Fruit fly (Drosophila melanogaster) whole organism, embryonic: ENCODE measurements around the gene Phyhd1.
A peak's percentile ranks its signal among the peaks of the same experiment; 100 is the strongest.

ENCODE experiments used
- Aef1 ChIP-seq: fragments of 200-800 bp; sonication (Bioruptor generic); IDR thresholded peaks from 3 replicates; pipeline ENCODE4 v1.3.6; 2022; ENCODE audit warnings: missing biosample characterization, missing genetic modification characterization
- Atf6 ChIP-seq: fragments of 200-800 bp; sonication (Bioruptor generic); IDR thresholded peaks from 2 replicates; pipeline ENCODE4 v1.3.6; 2022; ENCODE audit warnings: missing biosample characterization, missing genetic modification characterization
- BEAF-32 ChIP-seq: fragments of 200-800 bp; sonication (Bioruptor generic); optimal IDR thresholded peaks from 3 replicates; lab custom pipeline; 2017; ENCODE audit warnings: missing biosample characterization, missing genetic modification characterization, mild to moderate bottlenecking, moderate library complexity, missing genetic modification reagents
- Blimp-1 ChIP-seq: fragments of 200-800 bp; sonication (Bioruptor generic); optimal IDR thresholded peaks from 3 replicates; lab custom pipeline; 2018; ENCODE audit warnings: missing biosample characterization, missing genetic modification characterization, mild to moderate bottlenecking, moderate library complexity, missing genetic modification reagents
- CG10274 ChIP-seq: fragments of 200-800 bp; sonication (Bioruptor generic); optimal IDR thresholded peaks from 3 replicates; lab custom pipeline; 2017; ENCODE audit warnings: missing biosample characterization, mild to moderate bottlenecking, missing genetic modification characterization
- CG11085 ChIP-seq: fragments of 200-800 bp; sonication (Bioruptor generic); IDR thresholded peaks from 2 replicates; pipeline ENCODE4 v1.3.6; 2022; ENCODE audit warnings: missing biosample characterization, missing genetic modification characterization
- CG12299 ChIP-seq: fragments of 200-800 bp; sonication (Bioruptor generic); optimal IDR thresholded peaks from 2 replicates; lab custom pipeline; 2018; ENCODE audit warnings: missing biosample characterization, mild to moderate bottlenecking, missing genetic modification characterization
- CG13296 ChIP-seq: fragments of 200-800 bp; sonication (Bioruptor generic); optimal IDR thresholded peaks from 3 replicates; lab custom pipeline; 2018; ENCODE audit warnings: missing biosample characterization, mild to moderate bottlenecking, missing genetic modification characterization
- CG2202 ChIP-seq: fragments of 200-800 bp; sonication (Bioruptor generic); optimal IDR thresholded peaks from 2 replicates; lab custom pipeline; 2018; ENCODE audit warnings: missing biosample characterization, mild to moderate bottlenecking, missing genetic modification characterization
- CG3163 ChIP-seq: fragments of 200-800 bp; sonication (Bioruptor generic); optimal IDR thresholded peaks from 3 replicates; lab custom pipeline; 2016; ENCODE audit warnings: missing biosample characterization, missing genetic modification characterization
- CG32532 ChIP-seq: fragments of 200-800 bp; sonication (Bioruptor generic); IDR thresholded peaks from 2 replicates; pipeline ENCODE4 v1.3.6; 2022; ENCODE audit warnings: missing biosample characterization, missing genetic modification characterization
- CG3995 ChIP-seq: fragments of 200-800 bp; sonication (Bioruptor generic); optimal IDR thresholded peaks from 3 replicates; lab custom pipeline; 2016; ENCODE audit warnings: missing biosample characterization, missing genetic modification characterization
- CG4707 ChIP-seq: fragments of 200-800 bp; sonication (Bioruptor generic); optimal IDR thresholded peaks from 2 replicates; lab custom pipeline; 2018; ENCODE audit warnings: missing biosample characterization, mild to moderate bottlenecking, missing genetic modification characterization, moderate library complexity
- CG4730 ChIP-seq: fragments of 200-800 bp; sonication (Bioruptor generic); IDR thresholded peaks from 2 replicates; pipeline ENCODE4 v1.3.6; 2022; ENCODE audit warnings: missing biosample characterization, missing genetic modification characterization
- CG5953 ChIP-seq: fragments of 200-800 bp; sonication (Bioruptor generic); IDR thresholded peaks from 2 replicates; pipeline ENCODE4 v1.3.6; 2022; ENCODE audit warnings: missing biosample characterization, missing genetic modification characterization
- CG6254 ChIP-seq: fragments of 200-800 bp; sonication (Bioruptor generic); optimal IDR thresholded peaks from 3 replicates; lab custom pipeline; 2017; ENCODE audit warnings: mild to moderate bottlenecking, missing biosample characterization, missing genetic modification reagents, missing genetic modification characterization
- CG6689 ChIP-seq: fragments of 200-800 bp; sonication (Bioruptor generic); IDR thresholded peaks from 2 replicates; pipeline ENCODE4 v1.3.6; 2022; ENCODE audit warnings: missing biosample characterization, missing genetic modification characterization
- CG6813 ChIP-seq: fragments of 200-800 bp; sonication (Bioruptor generic); optimal IDR thresholded peaks from 2 replicates; lab custom pipeline; 2017; ENCODE audit warnings: missing biosample characterization, missing genetic modification characterization, mild to moderate bottlenecking, moderate library complexity, missing genetic modification reagents
- CG9437 ChIP-seq: fragments of 200-800 bp; sonication (Bioruptor generic); optimal IDR thresholded peaks from 2 replicates; lab custom pipeline; 2018; ENCODE audit warnings: missing biosample characterization, mild to moderate bottlenecking, missing genetic modification characterization
- CG9797 ChIP-seq: fragments of 200-800 bp; sonication (Bioruptor generic); optimal IDR thresholded peaks from 3 replicates; lab custom pipeline; 2018; ENCODE audit warnings: missing biosample characterization, mild to moderate bottlenecking, missing genetic modification characterization
- Chrac-16 ChIP-seq: fragments of 200-800 bp; sonication (Bioruptor generic); optimal IDR thresholded peaks from 3 replicates; lab custom pipeline; 2016; ENCODE audit warnings: missing biosample characterization, missing genetic modification characterization
- D ChIP-seq, 2 experiments: fragments of 200-800 bp in 1 of 2; fragments of >200 bp in 1 of 2; sonication (Bioruptor generic) in 1 of 2; optimal IDR thresholded peaks; 2 replicates in 1 of 2; 3 replicates in 1 of 2; lab custom pipeline; 2017; ENCODE audit warnings: mild to moderate bottlenecking in 1 of 2, missing biosample characterization in 1 of 2, missing genetic modification characterization in 1 of 2, missing genetic modification reagents in 1 of 2
- Drgx ChIP-seq: fragments of 200-800 bp; sonication (Bioruptor generic); IDR thresholded peaks from 2 replicates; pipeline ENCODE4 v1.3.6; 2022; ENCODE audit warnings: missing biosample characterization, missing genetic modification characterization
- E2f1 ChIP-seq: fragments of 200-800 bp; sonication (Bioruptor generic); IDR thresholded peaks from 2 replicates; pipeline ENCODE4 v1.3.6; 2022; ENCODE audit warnings: missing biosample characterization, missing genetic modification characterization
- Elba2 ChIP-seq: fragments of 200-800 bp; sonication (Bioruptor generic); optimal IDR thresholded peaks from 3 replicates; lab custom pipeline; 2016; ENCODE audit warnings: missing biosample characterization, missing genetic modification characterization
- HLH4C ChIP-seq: fragments of 200-800 bp; sonication (Bioruptor generic); IDR thresholded peaks from 3 replicates; pipeline ENCODE4 v1.3.6; 2022; ENCODE audit warnings: missing biosample characterization, missing genetic modification characterization; ENCODE audit not compliant: partially characterized antibody
- Lhr ChIP-seq: fragments of 200-800 bp; sonication (Bioruptor generic); optimal IDR thresholded peaks from 3 replicates; lab custom pipeline; 2017; ENCODE audit warnings: mild to moderate bottlenecking, missing biosample characterization, missing genetic modification reagents, missing genetic modification characterization
- Neu2 ChIP-seq: fragments of 200-800 bp; sonication (Bioruptor generic); optimal IDR thresholded peaks from 3 replicates; lab custom pipeline; 2016; ENCODE audit warnings: missing biosample characterization, missing genetic modification characterization, borderline replicate concordance
- Ptx1 ChIP-seq: fragments of 200-800 bp; sonication (Bioruptor generic); IDR thresholded peaks from 2 replicates; pipeline ENCODE4 v1.3.6; 2022; ENCODE audit warnings: missing biosample characterization, missing genetic modification characterization
- Sin3A ChIP-seq: fragments of >200 bp; optimal IDR thresholded peaks from 2 replicates; lab custom pipeline; 2018
- Stat92E ChIP-seq, 3 experiments: fragments of >200 bp in 2 of 3; fragments of 200-800 bp in 1 of 3; sonication (Bioruptor generic) in 1 of 3; optimal IDR thresholded peaks; 2 replicates each; lab custom pipeline; 2017 to 2019; ENCODE audit warnings: missing biosample characterization in 3 of 3, missing genetic modification characterization in 3 of 3, mild to moderate bottlenecking in 1 of 3, moderate library complexity in 1 of 3
- Taf1 ChIP-seq: fragments of 200-800 bp; sonication (Bioruptor generic); IDR thresholded peaks from 2 replicates; pipeline ENCODE4 v1.3.6; 2022; ENCODE audit warnings: missing biosample characterization, missing genetic modification characterization
- amos ChIP-seq: fragments of 200-800 bp; sonication (Bioruptor generic); IDR thresholded peaks from 2 replicates; pipeline ENCODE4 v1.3.6; 2022; ENCODE audit warnings: missing biosample characterization, missing genetic modification characterization; ENCODE audit not compliant: partially characterized antibody
- az2 ChIP-seq: fragments of 200-800 bp; sonication (Bioruptor generic); optimal IDR thresholded peaks from 3 replicates; lab custom pipeline; 2016; ENCODE audit warnings: missing biosample characterization, missing genetic modification characterization
- bab2 ChIP-seq: fragments of 200-800 bp; sonication (Bioruptor generic); optimal IDR thresholded peaks from 2 replicates; lab custom pipeline; 2016; ENCODE audit warnings: missing biosample characterization, missing genetic modification characterization
- br ChIP-seq: fragments of >200 bp; optimal IDR thresholded peaks from 2 replicates; lab custom pipeline; 2017
- chif ChIP-seq, 2 experiments: fragments of 200-800 bp; sonication (Bioruptor generic); optimal IDR thresholded peaks; 3 replicates each; lab custom pipeline; 2016; ENCODE audit warnings: missing biosample characterization in 2 of 2, missing genetic modification characterization in 2 of 2
- cwo ChIP-seq: fragments of 200-800 bp; sonication (Bioruptor generic); optimal IDR thresholded peaks from 3 replicates; lab custom pipeline; 2017; ENCODE audit warnings: missing biosample characterization, missing genetic modification characterization, mild to moderate bottlenecking, moderate library complexity, missing genetic modification reagents
- da ChIP-seq: fragments of 200-800 bp; sonication (Bioruptor generic); optimal IDR thresholded peaks from 2 replicates; lab custom pipeline; 2016; ENCODE audit warnings: missing biosample characterization, missing genetic modification characterization
- dati ChIP-seq: fragments of 200-800 bp; sonication (Bioruptor generic); IDR thresholded peaks from 2 replicates; pipeline ENCODE4 v1.3.6; 2022; ENCODE audit warnings: missing biosample characterization, missing genetic modification characterization
- dimm ChIP-seq: fragments of 200-800 bp; sonication (Bioruptor generic); IDR thresholded peaks from 2 replicates; pipeline ENCODE4 v1.3.6; 2022; ENCODE audit warnings: missing biosample characterization, missing genetic modification characterization
- grn ChIP-seq: fragments of 200-800 bp; sonication (Bioruptor generic); optimal IDR thresholded peaks from 3 replicates; lab custom pipeline; 2017; ENCODE audit warnings: missing biosample characterization, missing genetic modification characterization
- insv ChIP-seq, 2 experiments: fragments of 200-800 bp; sonication (Bioruptor generic); optimal IDR thresholded peaks; 3 replicates each; lab custom pipeline; 2016 to 2018; ENCODE audit warnings: missing biosample characterization in 2 of 2, missing genetic modification characterization in 2 of 2
- kay ChIP-seq: fragments of 200-800 bp; sonication (Bioruptor generic); optimal IDR thresholded peaks from 2 replicates; lab custom pipeline; 2016; ENCODE audit warnings: missing biosample characterization, missing genetic modification characterization
- kni ChIP-seq: fragments of 200-800 bp; sonication (Bioruptor generic); optimal IDR thresholded peaks from 3 replicates; lab custom pipeline; 2017; ENCODE audit warnings: mild to moderate bottlenecking, missing biosample characterization, missing genetic modification reagents, missing genetic modification characterization
- pan ChIP-seq, 4 experiments: fragments of >200 bp in 3 of 4; fragments of 200-800 bp in 1 of 4; sonication (Bioruptor generic) in 1 of 4; optimal IDR thresholded peaks in 3 of 4; IDR thresholded peaks in 1 of 4; 2 replicates each; pipeline versions ENCODE4 v1.3.6 to Lab custom; 2017 to 2022; ENCODE audit warnings: missing biosample characterization in 2 of 4, missing genetic modification characterization in 2 of 4, mixed read lengths in 1 of 4
- pho ChIP-seq: fragments of 200-800 bp; sonication (Bioruptor generic); optimal IDR thresholded peaks from 2 replicates; lab custom pipeline; 2016; ENCODE audit warnings: missing biosample characterization, missing genetic modification characterization
- pzg ChIP-seq: fragments of 200-800 bp; sonication (Bioruptor generic); optimal IDR thresholded peaks from 3 replicates; lab custom pipeline; 2018; ENCODE audit warnings: missing biosample characterization, mild to moderate bottlenecking, missing genetic modification characterization, moderate library complexity
- sob ChIP-seq: fragments of 200-800 bp; sonication (Bioruptor generic); IDR thresholded peaks from 2 replicates; pipeline ENCODE4 v1.3.6; 2022; ENCODE audit warnings: missing biosample characterization, missing genetic modification characterization
- stc ChIP-seq: fragments of 200-800 bp; sonication (Bioruptor generic); IDR thresholded peaks from 2 replicates; pipeline ENCODE4 v1.3.6; 2022; ENCODE audit warnings: missing biosample characterization, missing genetic modification characterization
- vfl ChIP-seq: fragments of 200-800 bp; sonication (Bioruptor generic); optimal IDR thresholded peaks from 2 replicates; lab custom pipeline; 2016; ENCODE audit warnings: missing biosample characterization, missing genetic modification characterization

Phyhd1 gene

dm6 chr3R:10636028-10636427 lies 44.7 kb downstream of the Phyhd1 start (continued):
- no peak for TF ChIP-seq CG9437 (GFP tag; lab: Kevin White, UChicago)
- no peak for TF ChIP-seq Taf1 (GFP tag; lab: Robert Waterston, UW)
- TF ChIP-seq CG6254 (GFP tag; lab: Kevin White, UChicago) = peak; percentile 10
- peak; percentile 5 for TF ChIP-seq CG2202 (tag; lab: Kevin White, UChicago)
- TF ChIP-seq vfl (GFP tag; lab: Kevin White, UChicago) = no peak
- no peak for TF ChIP-seq pho (GFP tag; lab: Kevin White, UChicago)
- no peak for TF ChIP-seq CG5953
- 0 out of 2 replicates have a peak, but pooled peaks have one; percentile 14 for TF ChIP-seq stc (GFP tag; lab: Robert Waterston, UW)
- TF ChIP-seq kay (GFP tag; lab: Kevin White, UChicago) = no peak
- TF ChIP-seq bab2 (GFP tag; lab: Kevin White, UChicago) = peak; percentile 14
- TF ChIP-seq amos (GFP tag; lab: Robert Waterston, UW) = no peak
- TF ChIP-seq grn (GFP tag; lab: Kevin White, UChicago) = no peak
- no peak for TF ChIP-seq pzg (GFP tag; lab: Kevin White, UChicago)
- TF ChIP-seq sob (GFP tag; lab: Robert Waterston, UW) = no peak
- no peak for TF ChIP-seq CG13296
- TF ChIP-seq Drgx (GFP tag; lab: Robert Waterston, UW) = no peak
- TF ChIP-seq CG4730 (GFP tag; lab: Robert Waterston, UW) = no peak
- TF ChIP-seq Blimp-1 (GFP tag; lab: Kevin White, UChicago) = peak; percentile 71
- peak; percentile 56 for TF ChIP-seq CG6813 (GFP tag; lab: Kevin White, UChicago)
- TF ChIP-seq Stat92E (GFP tag; optimal IDR thresholded peaks at IDR 0.05; lab: Kevin White, UChicago) = peak in 1 of 3 experiments; percentile 50
- TF ChIP-seq Aef1 (GFP tag; lab: Robert Waterston, UW) = no peak
- TF ChIP-seq Chrac-16 (GFP tag; lab: Kevin White, UChicago) = no peak
- TF ChIP-seq CG3163 (GFP tag; lab: Kevin White, UChicago) = no peak
- TF ChIP-seq HLH4C (GFP tag; lab: Robert Waterston, UW) = no peak
- no peak for TF ChIP-seq pan (optimal IDR thresholded peaks at IDR 0.05; lab: Kevin White, UChicago)
- peak in 1 of 2 experiments; percentile 48 for TF ChIP-seq pan (GFP tag; optimal IDR thresholded peaks at IDR 0.05 in 1 of 2, IDR thresholded peaks at IDR 0.05 in 1 of 2)
- TF ChIP-seq az2 (GFP tag; lab: Kevin White, UChicago) = no peak
- no peak for TF ChIP-seq BEAF-32 (GFP tag; lab: Kevin White, UChicago)
- TF ChIP-seq br (lab: Kevin White, UChicago) = no peak
- peak; percentile 58 for TF ChIP-seq E2f1 (GFP tag; lab: Robert Waterston, UW)
- no peak for TF ChIP-seq da
- peak; percentile 48 for TF ChIP-seq Ptx1
- TF ChIP-seq CG32532 (GFP tag; lab: Robert Waterston, UW) = no peak
- no peak for TF ChIP-seq cwo (GFP tag; lab: Kevin White, UChicago)
- no peak for TF ChIP-seq CG10274
- no peak for TF ChIP-seq dimm (GFP tag; lab: Robert Waterston, UW)
- TF ChIP-seq Atf6 (GFP tag; lab: Robert Waterston, UW) = no peak
- no peak for TF ChIP-seq Elba2
- TF ChIP-seq Neu2 (GFP tag; lab: Kevin White, UChicago) = no peak
- TF ChIP-seq CG3995 (GFP tag; lab: Kevin White, UChicago) = no peak
- TF ChIP-seq Lhr = no peak
- no peak for TF ChIP-seq dati (GFP tag; lab: Robert Waterston, UW)
- TF ChIP-seq CG6689 (GFP tag; lab: Robert Waterston, UW) = peak; percentile 68
- TF ChIP-seq chif (GFP tag; optimal IDR thresholded peaks at IDR 0.05; lab: Kevin White, UChicago) = peak in 1 of 2 experiments; percentile 53
- TF ChIP-seq CG12299 = no peak
- no peak for TF ChIP-seq CG11085
- TF ChIP-seq D (optimal IDR thresholded peaks at IDR 0.05; lab: Kevin White, UChicago) = no peak
- peak; percentile 60 for TF ChIP-seq D (GFP tag; optimal IDR thresholded peaks at IDR 0.05; lab: Kevin White, UChicago)
- no peak for TF ChIP-seq insv (GFP tag; optimal IDR thresholded peaks at IDR 0.05; lab: Kevin White, UChicago)
- TF ChIP-seq CG9797 (GFP tag; lab: Kevin White, UChicago) = no peak
- TF ChIP-seq Sin3A (lab: Kevin White, UChicago) = no peak
- TF ChIP-seq kni (GFP tag; lab: Kevin White, UChicago) = no peak
- TF ChIP-seq CG4707 (GFP tag; lab: Kevin White, UChicago) = no peak
